Worm (Caenorhabditis elegans): ENCODE results near the gene plx-2.

plx-2 gene

DNA sequence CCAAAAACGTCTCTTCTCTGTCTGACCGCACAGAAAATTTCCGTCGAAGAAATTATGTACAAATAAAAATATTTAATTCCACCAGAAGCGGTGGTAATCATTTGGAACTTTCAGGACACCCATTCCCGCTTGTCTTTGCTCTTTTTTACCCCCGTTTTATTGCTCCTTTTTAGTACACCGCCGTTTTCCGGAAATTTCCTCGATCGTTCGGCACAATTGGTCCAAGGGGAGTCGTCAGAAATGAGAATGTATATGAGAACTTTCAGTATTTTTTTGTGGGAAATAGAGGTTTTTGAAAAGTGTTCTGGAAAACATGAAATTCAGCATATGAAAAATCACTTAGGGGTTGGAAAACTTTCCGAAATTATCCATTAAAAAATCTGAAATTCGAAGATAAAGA is 43.9 kb downstream of the plx-2 start:
- TF ChIP-seq nhr-76 (tag; optimal IDR thresholded peaks at IDR 0.05) (no peak), tbx-2 (tag; optimal IDR thresholded peaks at IDR 0.05) (no peak), skn-1 (tag; optimal IDR thresholded peaks at IDR 0.05) (no peak), ztf-4 (tag; optimal IDR thresholded peaks at IDR 0.05) (no peak), ceh-16 (tag; optimal IDR thresholded peaks at IDR 0.05) (no peak), nhr-28 (tag; optimal IDR thresholded peaks at IDR 0.05) (no peak)

DNA sequence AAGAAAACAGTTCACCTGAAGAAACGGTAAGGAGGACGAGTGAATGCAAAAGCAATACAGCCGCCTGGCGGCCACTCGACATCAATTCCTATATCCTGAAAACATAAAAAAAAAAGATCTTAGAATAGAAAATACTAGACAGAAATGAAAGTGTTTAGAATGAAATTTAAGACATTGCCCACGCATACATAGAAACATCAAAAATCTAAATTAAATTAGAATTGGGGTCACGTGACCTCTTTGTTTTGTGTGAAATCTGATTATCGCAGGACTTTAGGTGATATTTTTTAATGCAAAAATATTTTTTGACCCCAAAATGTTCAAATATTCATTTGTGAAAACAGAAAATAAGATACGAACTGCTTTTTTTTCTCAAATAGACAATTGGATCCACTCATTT is 46.9 kb downstream of the plx-2 start, which contains the start of gene acr-20:
Gene acr-20, minus strand, starts transcription at position 101 of the 400 bp plus-strand sequence.
- TF ChIP-seq nhr-12 (tag; optimal IDR thresholded peaks at IDR 0.05) (no peak), mdl-1 (tag; optimal IDR thresholded peaks at IDR 0.05) (no peak)

DNA sequence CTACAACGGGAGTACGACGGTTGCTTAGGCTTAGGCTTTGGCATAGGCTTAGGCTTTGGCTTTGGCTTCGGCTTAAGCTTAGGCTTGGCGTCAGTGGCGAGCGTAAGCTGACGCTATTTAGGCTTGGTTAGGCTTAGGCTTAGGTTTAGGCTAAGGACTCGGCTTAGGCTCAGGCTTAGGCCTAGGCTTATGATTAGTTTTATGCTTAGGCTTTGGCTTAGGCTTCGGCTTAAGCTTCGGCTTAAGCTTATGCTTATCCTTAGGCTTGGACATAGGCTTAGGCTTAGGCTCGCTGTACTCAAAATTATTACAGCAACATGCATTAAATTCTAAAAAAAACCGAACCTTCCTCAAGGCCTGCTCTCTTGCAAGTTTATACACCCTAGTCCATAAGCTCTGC is 50.1 kb downstream of the plx-2 start:
- no peak for TF ChIP-seq nhr-28 (tag; optimal IDR thresholded peaks at IDR 0.05)
- no peak for TF ChIP-seq nhr-76 (tag; optimal IDR thresholded peaks at IDR 0.05)
- TF ChIP-seq tbx-2 (tag; optimal IDR thresholded peaks at IDR 0.05), result no peak
- TF ChIP-seq nhr-11 (tag; optimal IDR thresholded peaks at IDR 0.05), result no peak
- no peak for TF ChIP-seq hmg-11 (tag; optimal IDR thresholded peaks at IDR 0.05)
- no peak for TF ChIP-seq nhr-43 (tag; optimal IDR thresholded peaks at IDR 0.05; ENCODE audit: poor library complexity, severe bottlenecking)
- no peak for TF ChIP-seq daf-12 (tag; optimal IDR thresholded peaks at IDR 0.05)
- TF ChIP-seq nhr-77 (tag; optimal IDR thresholded peaks at IDR 0.05), result no peak
- no peak for TF ChIP-seq elt-3 (tag; optimal IDR thresholded peaks at IDR 0.05)
- TF ChIP-seq skn-1 (tag; optimal IDR thresholded peaks at IDR 0.05), result no peak
- no peak for TF ChIP-seq unc-62 (GFP tag; optimal IDR thresholded peaks at IDR 0.05)
- no peak for TF ChIP-seq fkh-10 (GFP tag; optimal IDR thresholded peaks at IDR 0.05)
- no peak for TF ChIP-seq nfya-1 (tag; optimal IDR thresholded peaks at IDR 0.05; ENCODE audit: insufficient read depth)
- TF ChIP-seq ceh-9 (tag; optimal IDR thresholded peaks at IDR 0.05), result no peak
- no peak for TF ChIP-seq nhr-23 (tag; optimal IDR thresholded peaks at IDR 0.05)
- TF ChIP-seq elt-1 (tag; optimal IDR thresholded peaks at IDR 0.05), result no peak
- no peak for TF ChIP-seq ztf-4 (tag; optimal IDR thresholded peaks at IDR 0.05)
- TF ChIP-seq ZK546.5 (tag; optimal IDR thresholded peaks at IDR 0.05), result no peak
- no peak for TF ChIP-seq mdl-1 (tag; optimal IDR thresholded peaks at IDR 0.05)
- TF ChIP-seq lin-15B (tag; optimal IDR thresholded peaks at IDR 0.05), result no peak

Data from whole organism, L3 larva.